Fruit fly (Drosophila melanogaster) whole organism, embryonic: ENCODE data around the gene CG46430.

Experiments
- Antp ChIP-seq: fragments of 200-800 bp; sonication (Bioruptor generic); optimal IDR thresholded peaks from 3 replicates; lab custom pipeline; 2016; ENCODE audit warnings: missing biosample characterization, missing genetic modification characterization
- Blimp-1 ChIP-seq: fragments of 200-800 bp; sonication (Bioruptor generic); optimal IDR thresholded peaks from 3 replicates; lab custom pipeline; 2018; ENCODE audit warnings: missing biosample characterization, missing genetic modification characterization, mild to moderate bottlenecking, moderate library complexity, missing genetic modification reagents
- CG10147 ChIP-seq: fragments of 200-800 bp; sonication (Bioruptor generic); optimal IDR thresholded peaks from 2 replicates; lab custom pipeline; 2019; ENCODE audit warnings: missing biosample characterization, mild to moderate bottlenecking, missing genetic modification characterization, moderate library complexity
- CG10209 ChIP-seq: fragments of 200-800 bp; sonication (Bioruptor generic); optimal IDR thresholded peaks from 3 replicates; lab custom pipeline; 2017; ENCODE audit warnings: missing biosample characterization, mild to moderate bottlenecking, missing genetic modification characterization, missing genetic modification reagents
- CG10543 ChIP-seq: fragments of 200-800 bp; sonication (Bioruptor generic); optimal IDR thresholded peaks from 3 replicates; lab custom pipeline; 2017; ENCODE audit warnings: missing biosample characterization, mild to moderate bottlenecking, missing genetic modification characterization, moderate library complexity
- CG13424 ChIP-seq: fragments of 200-800 bp; sonication (Bioruptor generic); optimal IDR thresholded peaks from 2 replicates; lab custom pipeline; 2019; ENCODE audit warnings: missing biosample characterization, mild to moderate bottlenecking, missing genetic modification characterization, moderate library complexity
- CG1529 ChIP-seq: fragments of 200-800 bp; sonication (Bioruptor generic); optimal IDR thresholded peaks from 3 replicates; lab custom pipeline; 2018; ENCODE audit warnings: missing biosample characterization, missing genetic modification characterization
- CG17829 ChIP-seq: fragments of 200-800 bp; optimal IDR thresholded peaks from 2 replicates; lab custom pipeline; 2019; ENCODE audit warnings: missing biosample characterization, mild to moderate bottlenecking, missing genetic modification characterization, moderate library complexity
- CG18262 ChIP-seq: fragments of 200-800 bp; optimal IDR thresholded peaks from 3 replicates; lab custom pipeline; 2019; ENCODE audit warnings: missing biosample characterization, mild to moderate bottlenecking, missing genetic modification characterization, moderate library complexity
- CG2678 ChIP-seq: fragments of 200-800 bp; sonication (Bioruptor generic); optimal IDR thresholded peaks from 3 replicates; lab custom pipeline; 2019; ENCODE audit warnings: missing biosample characterization, mild to moderate bottlenecking, missing genetic modification characterization, moderate library complexity
- CG2712 ChIP-seq: fragments of 200-800 bp; optimal IDR thresholded peaks from 3 replicates; lab custom pipeline; 2019; ENCODE audit warnings: missing biosample characterization, mild to moderate bottlenecking, missing genetic modification characterization, moderate library complexity
- CG3847 ChIP-seq: fragments of 200-800 bp; sonication (Bioruptor generic); IDR thresholded peaks from 2 replicates; pipeline ENCODE4 v1.3.6; 2022; ENCODE audit warnings: missing biosample characterization, missing genetic modification characterization
- CG6813 ChIP-seq: fragments of 200-800 bp; sonication (Bioruptor generic); optimal IDR thresholded peaks from 2 replicates; lab custom pipeline; 2017; ENCODE audit warnings: missing biosample characterization, missing genetic modification characterization, mild to moderate bottlenecking, moderate library complexity, missing genetic modification reagents
- CG7987 ChIP-seq: fragments of 200-800 bp; sonication (Bioruptor generic); optimal IDR thresholded peaks from 2 replicates; lab custom pipeline; 2018; ENCODE audit warnings: missing biosample characterization, mild to moderate bottlenecking, missing genetic modification characterization, moderate library complexity
- CG8281 ChIP-seq: fragments of 200-800 bp; sonication (Bioruptor generic); optimal IDR thresholded peaks from 2 replicates; lab custom pipeline; 2018; ENCODE audit warnings: missing biosample characterization, mild to moderate bottlenecking, missing genetic modification characterization, moderate library complexity
- CG8388 ChIP-seq: fragments of 200-800 bp; sonication (Bioruptor generic); optimal IDR thresholded peaks from 2 replicates; lab custom pipeline; 2019; ENCODE audit warnings: missing biosample characterization, mild to moderate bottlenecking, missing genetic modification characterization, moderate library complexity
- CG9437 ChIP-seq: fragments of 200-800 bp; sonication (Bioruptor generic); optimal IDR thresholded peaks from 2 replicates; lab custom pipeline; 2018; ENCODE audit warnings: missing biosample characterization, mild to moderate bottlenecking, missing genetic modification characterization
- CG9817 ChIP-seq: fragments of 200-800 bp; sonication (Bioruptor generic); optimal IDR thresholded peaks from 2 replicates; lab custom pipeline; 2018; ENCODE audit warnings: missing biosample characterization, mild to moderate bottlenecking, missing genetic modification characterization, moderate library complexity
- CG9932 ChIP-seq: fragments of 200-800 bp; sonication (Bioruptor generic); IDR thresholded peaks from 2 replicates; pipeline ENCODE4 v1.3.6; 2022; ENCODE audit warnings: missing biosample characterization, missing genetic modification characterization
- D ChIP-seq, 2 experiments: fragments of 200-800 bp in 1 of 2; fragments of >200 bp in 1 of 2; sonication (Bioruptor generic) in 1 of 2; optimal IDR thresholded peaks; 2 replicates in 1 of 2; 3 replicates in 1 of 2; lab custom pipeline; 2017; ENCODE audit warnings: mild to moderate bottlenecking in 1 of 2, missing biosample characterization in 1 of 2, missing genetic modification characterization in 1 of 2, missing genetic modification reagents in 1 of 2
- Dad ChIP-seq: fragments of 200-800 bp; sonication (Bioruptor generic); optimal IDR thresholded peaks from 3 replicates; lab custom pipeline; 2016; ENCODE audit warnings: missing biosample characterization, missing genetic modification characterization
- Fer1 ChIP-seq: fragments of 200-800 bp; sonication (Bioruptor generic); optimal IDR thresholded peaks from 2 replicates; lab custom pipeline; 2017; ENCODE audit warnings: missing biosample characterization, mild to moderate bottlenecking, missing genetic modification characterization
- Myb ChIP-seq: fragments of 200-800 bp; sonication (Bioruptor generic); optimal IDR thresholded peaks from 2 replicates; lab custom pipeline; 2016; ENCODE audit warnings: missing biosample characterization, missing genetic modification characterization
- Nf-YB ChIP-seq: fragments of 200-800 bp; sonication (Bioruptor generic); optimal IDR thresholded peaks from 3 replicates; lab custom pipeline; 2019; ENCODE audit warnings: missing biosample characterization, mild to moderate bottlenecking, missing genetic modification characterization, moderate library complexity
- Poxn ChIP-seq: fragments of 200-800 bp; sonication (Bioruptor generic); IDR thresholded peaks from 2 replicates; pipeline ENCODE4 v1.3.6; 2022; ENCODE audit warnings: missing biosample characterization, missing genetic modification characterization
- Usf ChIP-seq: fragments of 200-800 bp; sonication (Bioruptor generic); optimal IDR thresholded peaks from 2 replicates; lab custom pipeline; 2017; ENCODE audit warnings: missing genotype, missing biosample characterization, missing genetic modification characterization
- br ChIP-seq: fragments of >200 bp; optimal IDR thresholded peaks from 2 replicates; lab custom pipeline; 2017
- cad ChIP-seq: fragments of >200 bp; optimal IDR thresholded peaks from 2 replicates; lab custom pipeline; 2017; ENCODE audit warnings: missing biosample characterization, missing genetic modification characterization
- chn ChIP-seq: fragments of 200-800 bp; sonication (Bioruptor generic); optimal IDR thresholded peaks from 2 replicates; lab custom pipeline; 2016; ENCODE audit warnings: missing biosample characterization, missing genetic modification characterization
- croc ChIP-seq: fragments of 200-800 bp; sonication (Bioruptor generic); conservative IDR thresholded peaks from 3 replicates; pipeline ENCODE4 v1.3.6; 2022; ENCODE audit warnings: missing biosample characterization, missing genetic modification characterization
- hkb ChIP-seq, 2 experiments: fragments of 200-800 bp in 1 of 2; fragments of >200 bp in 1 of 2; sonication (Bioruptor generic) in 1 of 2; IDR thresholded peaks in 1 of 2; optimal IDR thresholded peaks in 1 of 2; 2 replicates each; pipeline versions ENCODE4 v1.3.6 to Lab custom; 2017 to 2022; ENCODE audit warnings: missing biosample characterization in 1 of 2, missing genetic modification characterization in 1 of 2
- luna ChIP-seq: fragments of 200-800 bp; sonication (Bioruptor generic); optimal IDR thresholded peaks from 2 replicates; lab custom pipeline; 2016; ENCODE audit warnings: missing biosample characterization, missing genetic modification characterization
- mam ChIP-seq: fragments of 200-800 bp; sonication (Bioruptor generic); optimal IDR thresholded peaks from 3 replicates; lab custom pipeline; 2016; ENCODE audit warnings: missing biosample characterization, missing genetic modification characterization
- otp ChIP-seq: fragments of 200-800 bp; sonication (Bioruptor generic); IDR thresholded peaks from 3 replicates; pipeline ENCODE4, ENCODE4 v1.3.6; 2022; ENCODE audit warnings: missing biosample characterization, missing genetic modification characterization
- phol ChIP-seq: fragments of 200-800 bp; sonication (Bioruptor generic); optimal IDR thresholded peaks from 3 replicates; lab custom pipeline; 2018; ENCODE audit warnings: missing biosample characterization, mild to moderate bottlenecking, missing genetic modification characterization, moderate library complexity
- row ChIP-seq: fragments of 200-800 bp; sonication (Bioruptor generic); IDR thresholded peaks from 3 replicates; pipeline ENCODE4 v1.3.6; 2022; ENCODE audit warnings: missing biosample characterization, missing genetic modification characterization
- run ChIP-seq: fragments of 200-800 bp; sonication (Bioruptor generic); optimal IDR thresholded peaks from 3 replicates; lab custom pipeline; 2018; ENCODE audit warnings: missing biosample characterization, mild to moderate bottlenecking, missing genetic modification characterization
- tna ChIP-seq: fragments of 200-800 bp; sonication (Bioruptor generic); IDR thresholded peaks from 2 replicates; pipeline ENCODE4 v1.3.6; 2022; ENCODE audit warnings: missing biosample characterization, missing genetic modification characterization; ENCODE audit not compliant: partially characterized antibody
- unpg ChIP-seq: fragments of 200-800 bp; sonication (Bioruptor generic); optimal IDR thresholded peaks from 3 replicates; lab custom pipeline; 2018; ENCODE audit warnings: missing biosample characterization, mild to moderate bottlenecking, missing genetic modification characterization, moderate library complexity

CG46430 gene

dm6 chr3L:10428746-10429145, 49.6 kb upstream of the CG46430 start (continued):
- TF ChIP-seq CG8388 (GFP tag; lab: Kevin White, UChicago) (peak; percentile 49), CG1529 (GFP tag; lab: Kevin White, UChicago) (peak; percentile 27), croc (GFP tag; lab: Robert Waterston, UW) (peak; percentile 43; the same call in 2 of the 3 replicates), unpg (GFP tag; lab: Kevin White, UChicago) (peak; percentile 34), CG9437 (GFP tag; lab: Kevin White, UChicago) (peak; percentile 32), Usf (GFP tag; lab: Kevin White, UChicago) (no peak), CG13424 (tag; lab: Kevin White, UChicago) (peak; percentile 60), CG10209 (GFP tag; lab: Kevin White, UChicago) (peak; percentile 23), D (optimal IDR thresholded peaks at IDR 0.05; lab: Kevin White, UChicago) (no peak), D (GFP tag; optimal IDR thresholded peaks at IDR 0.05; lab: Kevin White, UChicago) (no peak), CG2678 (tag; lab: Kevin White, UChicago) (peak; percentile 44), CG6813 (GFP tag; lab: Kevin White, UChicago) (no peak), CG10147 (GFP tag; lab: Kevin White, UChicago) (peak; percentile 10), CG2712 (tag; lab: Kevin White, UChicago) (peak; percentile 47), Blimp-1 (peak; percentile 66), Myb (GFP tag; lab: Kevin White, UChicago) (no peak), row (GFP tag; lab: Robert Waterston, UW) (peak; percentile 51; the same call in 2 of the 3 replicates)

DNA sequence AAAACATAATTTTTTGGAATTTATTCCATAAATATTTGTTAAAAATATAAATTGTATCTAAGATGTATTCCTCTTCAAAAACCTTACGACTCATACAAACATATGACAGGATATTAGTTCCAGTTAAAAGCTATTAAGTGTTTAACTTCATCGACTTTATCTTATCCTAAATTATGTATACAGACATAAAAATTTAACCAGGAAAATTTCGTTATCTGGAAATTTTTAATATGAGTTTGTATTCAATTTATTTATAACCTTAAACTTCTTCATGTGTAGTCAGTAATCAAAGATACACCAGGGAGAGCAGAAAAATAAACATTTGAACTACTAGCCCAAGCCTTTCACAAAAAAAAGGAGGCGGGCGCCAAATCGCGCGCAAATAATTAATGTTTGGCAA, 48.8 kb upstream of the CG46430 start:
- TF ChIP-seq cad (GFP tag; lab: Kevin White, UChicago) (no peak), CG10543 (GFP tag; lab: Kevin White, UChicago) (no peak), run (tag; lab: Kevin White, UChicago) (no peak), CG9817 (no peak), mam (GFP tag; lab: Kevin White, UChicago) (no peak), chn (GFP tag; lab: Kevin White, UChicago) (no peak), CG8281 (tag; lab: Kevin White, UChicago) (no peak), Antp (GFP tag; lab: Kevin White, UChicago) (no peak), luna (GFP tag; lab: Kevin White, UChicago) (no peak), Fer1 (no peak), CG17829 (no peak), CG18262 (tag; lab: Kevin White, UChicago) (no peak), br (lab: Kevin White, UChicago) (no peak), CG9932 (GFP tag; lab: Robert Waterston, UW) (no peak)

dm6 chr3L:10431883-10432282, 46.4 kb upstream of the CG46430 start, which contains the start of gene Ir67b:
Gene Ir67b (minus strand): TSS chr3L:10431983.
- TF ChIP-seq Dad (GFP tag; lab: Kevin White, UChicago) (no peak), CG7987 (GFP tag; lab: Kevin White, UChicago) (no peak), hkb (optimal IDR thresholded peaks at IDR 0.05; lab: Kevin White, UChicago) (no peak), hkb (GFP tag; IDR thresholded peaks at IDR 0.05; lab: Robert Waterston, UW) (no peak), phol (tag; lab: Kevin White, UChicago) (no peak), Usf (GFP tag; lab: Kevin White, UChicago) (no peak), tna (GFP tag; lab: Robert Waterston, UW) (no peak), Poxn (GFP tag; lab: Robert Waterston, UW) (no peak), otp (no peak), Nf-YB (GFP tag; lab: Kevin White, UChicago) (no peak), CG3847 (no peak)
